Worm (Caenorhabditis elegans): ENCODE results near the gene F53E4.2.
A peak's percentile ranks its signal among the peaks of the same experiment; 100 is the strongest.

DNA sequence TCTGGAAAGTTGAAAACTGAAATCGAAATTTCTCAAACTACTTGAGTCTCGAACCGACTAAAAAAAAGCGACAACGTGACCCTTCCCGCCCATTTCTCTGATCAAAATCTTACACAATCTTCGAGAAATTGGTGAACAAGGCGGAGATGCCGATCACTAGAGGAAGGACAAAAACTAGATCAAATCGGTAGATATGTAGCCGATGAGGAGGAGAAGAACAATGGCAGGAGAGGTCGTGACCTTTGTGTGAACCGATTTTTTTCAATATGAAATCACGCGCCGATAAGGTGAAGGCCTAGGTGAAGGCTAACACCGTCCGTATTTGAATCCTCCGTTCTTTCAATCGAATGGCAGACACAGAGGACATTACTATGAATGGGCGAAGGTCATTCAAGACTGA, 6.8 kb downstream of the F53E4.2 start:
- TF ChIP-seq ztf-11 (tag; optimal IDR thresholded peaks at IDR 0.05) (no peak), lsy-2 (tag; optimal IDR thresholded peaks at IDR 0.05) (no peak), ZK546.5 (tag; optimal IDR thresholded peaks at IDR 0.05) (no peak), ama-1 (optimal IDR thresholded peaks at IDR 0.05) (no peak), mdl-1 (tag; optimal IDR thresholded peaks at IDR 0.05) (no peak), ceh-82 (tag; optimal IDR thresholded peaks at IDR 0.05) (no peak), zag-1 (tag; optimal IDR thresholded peaks at IDR 0.05) (no peak), nhr-12 (tag; optimal IDR thresholded peaks at IDR 0.05) (no peak), ztf-4 (tag; optimal IDR thresholded peaks at IDR 0.05) (no peak), fos-1 (tag; optimal IDR thresholded peaks at IDR 0.05) (no peak), lin-13 (GFP tag; optimal IDR thresholded peaks at IDR 0.05) (no peak), nhr-129 (tag; optimal IDR thresholded peaks at IDR 0.05) (no peak), R02D3.7 (tag; optimal IDR thresholded peaks at IDR 0.05) (no peak), egl-27 (tag; optimal IDR thresholded peaks at IDR 0.05) (peak; percentile 19)
